Fruit fly (Drosophila melanogaster) whole organism, embryonic: ENCODE results near the gene CG7182.

Source experiments
- Adf1 ChIP-seq: fragments of 200-800 bp; sonication (Bioruptor generic); IDR thresholded peaks from 2 replicates; pipeline ENCODE4 v1.3.6; 2022; ENCODE audit warnings: missing biosample characterization, missing genetic modification characterization
- Asciz ChIP-seq: fragments of 200-800 bp; sonication (Bioruptor generic); optimal IDR thresholded peaks from 2 replicates; lab custom pipeline; 2017; ENCODE audit warnings: missing biosample characterization, mild to moderate bottlenecking, missing genetic modification characterization, missing genetic modification reagents
- Atf3 ChIP-seq: fragments of 200-800 bp; sonication (Bioruptor generic); optimal IDR thresholded peaks from 3 replicates; lab custom pipeline; 2016; ENCODE audit warnings: missing biosample characterization, missing genetic modification characterization
- Awh ChIP-seq: fragments of 200-800 bp; sonication (Bioruptor generic); IDR thresholded peaks from 2 replicates; pipeline ENCODE4, ENCODE4 v1.3.6; 2022; ENCODE audit warnings: missing biosample characterization, missing genetic modification characterization
- CG10274 ChIP-seq: fragments of 200-800 bp; sonication (Bioruptor generic); optimal IDR thresholded peaks from 3 replicates; lab custom pipeline; 2017; ENCODE audit warnings: missing biosample characterization, mild to moderate bottlenecking, missing genetic modification characterization
- CG10431 ChIP-seq: fragments of 200-800 bp; sonication (Bioruptor generic); optimal IDR thresholded peaks from 3 replicates; lab custom pipeline; 2018; ENCODE audit warnings: missing biosample characterization, mild to moderate bottlenecking, missing genetic modification characterization
- CG11093 ChIP-seq: fragments of 200-800 bp; sonication (Bioruptor generic); IDR thresholded peaks from 3 replicates; pipeline ENCODE4 v1.3.6; 2022; ENCODE audit warnings: missing biosample characterization, missing genetic modification characterization
- CG13424 ChIP-seq: fragments of 200-800 bp; sonication (Bioruptor generic); optimal IDR thresholded peaks from 2 replicates; lab custom pipeline; 2019; ENCODE audit warnings: missing biosample characterization, mild to moderate bottlenecking, missing genetic modification characterization, moderate library complexity
- CG17359 ChIP-seq: fragments of 200-800 bp; sonication (Bioruptor generic); optimal IDR thresholded peaks from 3 replicates; lab custom pipeline; 2018; ENCODE audit warnings: missing biosample characterization, mild to moderate bottlenecking, missing genetic modification characterization, moderate library complexity
- CG17912 ChIP-seq: fragments of 200-800 bp; sonication (Bioruptor generic); optimal IDR thresholded peaks from 2 replicates; lab custom pipeline; 2018; ENCODE audit warnings: missing biosample characterization, mild to moderate bottlenecking, missing genetic modification characterization
- CG2202 ChIP-seq: fragments of 200-800 bp; sonication (Bioruptor generic); optimal IDR thresholded peaks from 2 replicates; lab custom pipeline; 2018; ENCODE audit warnings: missing biosample characterization, mild to moderate bottlenecking, missing genetic modification characterization
- CG2875 ChIP-seq: fragments of 200-800 bp; sonication (Bioruptor generic); optimal IDR thresholded peaks from 2 replicates; lab custom pipeline; 2017; ENCODE audit warnings: missing biosample characterization, mild to moderate bottlenecking, missing genetic modification characterization, missing genetic modification reagents
- CG34376 ChIP-seq: fragments of 200-800 bp; sonication (Bioruptor generic); optimal IDR thresholded peaks from 2 replicates; lab custom pipeline; 2018; ENCODE audit warnings: missing biosample characterization, mild to moderate bottlenecking, missing genetic modification characterization
- CG3847 ChIP-seq: fragments of 200-800 bp; sonication (Bioruptor generic); IDR thresholded peaks from 2 replicates; pipeline ENCODE4 v1.3.6; 2022; ENCODE audit warnings: missing biosample characterization, missing genetic modification characterization
- CG4707 ChIP-seq: fragments of 200-800 bp; sonication (Bioruptor generic); optimal IDR thresholded peaks from 2 replicates; lab custom pipeline; 2018; ENCODE audit warnings: missing biosample characterization, mild to moderate bottlenecking, missing genetic modification characterization, moderate library complexity
- CG8089 ChIP-seq: fragments of 200-800 bp; sonication (Bioruptor generic); optimal IDR thresholded peaks from 3 replicates; lab custom pipeline; 2016; ENCODE audit warnings: missing biosample characterization, missing genetic modification characterization
- CG9437 ChIP-seq: fragments of 200-800 bp; sonication (Bioruptor generic); optimal IDR thresholded peaks from 2 replicates; lab custom pipeline; 2018; ENCODE audit warnings: missing biosample characterization, mild to moderate bottlenecking, missing genetic modification characterization
- CoRest ChIP-seq: fragments of 200-800 bp; sonication (Bioruptor generic); optimal IDR thresholded peaks from 3 replicates; lab custom pipeline; 2018; ENCODE audit warnings: missing biosample characterization, mild to moderate bottlenecking, missing genetic modification characterization, moderate library complexity
- Doc3 ChIP-seq: fragments of 200-800 bp; sonication (Bioruptor generic); IDR thresholded peaks from 3 replicates; pipeline ENCODE4 v1.3.6; 2022; ENCODE audit warnings: missing biosample characterization, missing genetic modification characterization; ENCODE audit not compliant: partially characterized antibody
- HLH54F ChIP-seq: fragments of 200-800 bp; sonication (Bioruptor generic); optimal IDR thresholded peaks from 3 replicates; lab custom pipeline; 2016; ENCODE audit warnings: missing biosample characterization, missing genetic modification characterization
- HLHmδ ChIP-seq: fragments of 200-800 bp; sonication (Bioruptor generic); optimal IDR thresholded peaks from 2 replicates; lab custom pipeline; 2018; ENCODE audit warnings: missing biosample characterization, mild to moderate bottlenecking, missing genetic modification characterization, moderate library complexity
- Hsf ChIP-seq: fragments of 200-800 bp; sonication (Bioruptor generic); optimal IDR thresholded peaks from 3 replicates; lab custom pipeline; 2016; ENCODE audit warnings: missing biosample characterization, missing genetic modification characterization
- Kr ChIP-seq: fragments of 200-800 bp; sonication (Bioruptor generic); optimal IDR thresholded peaks from 2 replicates; lab custom pipeline; 2017; ENCODE audit warnings: missing biosample characterization, mild to moderate bottlenecking, missing genetic modification characterization
- MTF-1 ChIP-seq: fragments of 200-800 bp; sonication (Bioruptor generic); optimal IDR thresholded peaks from 2 replicates; lab custom pipeline; 2018; ENCODE audit warnings: missing biosample characterization, mild to moderate bottlenecking, missing genetic modification characterization, borderline replicate concordance
- Mad ChIP-seq: fragments of 200-800 bp; sonication (Bioruptor generic); optimal IDR thresholded peaks from 2 replicates; lab custom pipeline; 2016; ENCODE audit warnings: missing biosample characterization, missing genetic modification characterization
- Spps ChIP-seq: fragments of 200-800 bp; sonication (Bioruptor generic); optimal IDR thresholded peaks from 2 replicates; lab custom pipeline; 2018; ENCODE audit warnings: missing biosample characterization, mild to moderate bottlenecking, missing genetic modification characterization
- Usf ChIP-seq: fragments of 200-800 bp; sonication (Bioruptor generic); optimal IDR thresholded peaks from 2 replicates; lab custom pipeline; 2017; ENCODE audit warnings: missing genotype, missing biosample characterization, missing genetic modification characterization
- Vsx1 ChIP-seq: fragments of 200-800 bp; sonication (Bioruptor generic); optimal IDR thresholded peaks from 2 replicates; lab custom pipeline; 2017; ENCODE audit warnings: missing biosample characterization, mild to moderate bottlenecking, missing genetic modification characterization, missing genetic modification reagents
- Xrp1 ChIP-seq: fragments of 200-800 bp; sonication (Bioruptor generic); IDR thresholded peaks from 2 replicates; pipeline ENCODE4 v1.3.6; 2022; ENCODE audit warnings: missing biosample characterization, missing genetic modification characterization
- aop ChIP-seq: fragments of 200-800 bp; sonication (Bioruptor generic); IDR thresholded peaks from 2 replicates; pipeline ENCODE4 v1.3.6; 2022; ENCODE audit warnings: missing biosample characterization, missing genetic modification characterization
- ap ChIP-seq: fragments of 200-800 bp; sonication (Bioruptor generic); IDR thresholded peaks from 2 replicates; pipeline ENCODE4 v1.3.6; 2022; ENCODE audit warnings: missing biosample characterization, missing genetic modification characterization
- bowl ChIP-seq: fragments of 200-800 bp; sonication (Bioruptor generic); IDR thresholded peaks from 2 replicates; pipeline ENCODE4 v1.3.6; 2022; ENCODE audit warnings: missing biosample characterization, missing genetic modification characterization
- bsh ChIP-seq, 2 experiments: fragments of 200-800 bp; sonication (Bioruptor generic); optimal IDR thresholded peaks; 2 replicates each; lab custom pipeline; 2017 to 2018; ENCODE audit warnings: mild to moderate bottlenecking in 2 of 2, missing biosample characterization in 2 of 2, missing genetic modification characterization in 2 of 2, moderate library complexity in 1 of 2
- chm ChIP-seq: fragments of 200-800 bp; sonication (Bioruptor generic); IDR thresholded peaks from 2 replicates; pipeline ENCODE4 v1.3.6; 2022; ENCODE audit warnings: missing biosample characterization, missing genetic modification characterization
- ci ChIP-seq: fragments of 200-800 bp; sonication (Bioruptor generic); IDR thresholded peaks from 3 replicates; pipeline ENCODE4 v1.3.6; 2022; ENCODE audit warnings: missing biosample characterization, missing genetic modification characterization
- dimm ChIP-seq: fragments of 200-800 bp; sonication (Bioruptor generic); IDR thresholded peaks from 2 replicates; pipeline ENCODE4 v1.3.6; 2022; ENCODE audit warnings: missing biosample characterization, missing genetic modification characterization
- dmrt99B ChIP-seq: fragments of 200-800 bp; sonication (Bioruptor generic); optimal IDR thresholded peaks from 2 replicates; lab custom pipeline; 2018; ENCODE audit warnings: missing biosample characterization, mild to moderate bottlenecking, missing genetic modification characterization, moderate library complexity
- emc ChIP-seq: fragments of 200-800 bp; sonication (Bioruptor generic); optimal IDR thresholded peaks from 2 replicates; lab custom pipeline; 2016; ENCODE audit warnings: missing biosample characterization, missing genetic modification characterization
- fd64A ChIP-seq: fragments of 200-800 bp; sonication (Bioruptor generic); optimal IDR thresholded peaks from 3 replicates; lab custom pipeline; 2018; ENCODE audit warnings: missing biosample characterization, mild to moderate bottlenecking, missing genetic modification characterization
- ftz-f1 ChIP-seq: fragments of 200-800 bp; sonication (Bioruptor generic); optimal IDR thresholded peaks from 2 replicates; lab custom pipeline; 2016; ENCODE audit warnings: missing biosample characterization, missing genetic modification characterization
- gsb-n ChIP-seq: fragments of 200-800 bp; sonication (Bioruptor generic); optimal IDR thresholded peaks from 3 replicates; lab custom pipeline; 2018; ENCODE audit warnings: missing biosample characterization, mild to moderate bottlenecking, missing genetic modification characterization
- gt ChIP-seq: fragments of 200-800 bp; sonication (Bioruptor generic); IDR thresholded peaks from 2 replicates; pipeline ENCODE4 v1.3.6; 2022; ENCODE audit warnings: missing biosample characterization, missing genetic modification characterization
- insv ChIP-seq, 2 experiments: fragments of 200-800 bp; sonication (Bioruptor generic); optimal IDR thresholded peaks; 3 replicates each; lab custom pipeline; 2016 to 2018; ENCODE audit warnings: missing biosample characterization in 2 of 2, missing genetic modification characterization in 2 of 2
- lilli ChIP-seq: fragments of 200-800 bp; sonication (Bioruptor generic); optimal IDR thresholded peaks from 3 replicates; lab custom pipeline; 2016; ENCODE audit warnings: missing biosample characterization, missing genetic modification characterization
- mld ChIP-seq: fragments of 200-800 bp; sonication (Bioruptor generic); IDR thresholded peaks from 3 replicates; pipeline ENCODE4 v1.3.6; 2022; ENCODE audit warnings: missing biosample characterization, missing genetic modification characterization; ENCODE audit not compliant: partially characterized antibody
- otp ChIP-seq: fragments of 200-800 bp; sonication (Bioruptor generic); IDR thresholded peaks from 3 replicates; pipeline ENCODE4, ENCODE4 v1.3.6; 2022; ENCODE audit warnings: missing biosample characterization, missing genetic modification characterization
- p53 ChIP-seq: fragments of 200-800 bp; sonication (Bioruptor generic); optimal IDR thresholded peaks from 2 replicates; lab custom pipeline; 2016; ENCODE audit warnings: missing biosample characterization, missing genetic modification characterization
- pho ChIP-seq: fragments of 200-800 bp; sonication (Bioruptor generic); optimal IDR thresholded peaks from 2 replicates; lab custom pipeline; 2016; ENCODE audit warnings: missing biosample characterization, missing genetic modification characterization
- slbo ChIP-seq: fragments of 200-800 bp; sonication (Bioruptor generic); IDR thresholded peaks from 2 replicates; pipeline ENCODE4 v1.3.6; 2022; ENCODE audit warnings: missing biosample characterization, missing genetic modification characterization
- unpg ChIP-seq: fragments of 200-800 bp; sonication (Bioruptor generic); optimal IDR thresholded peaks from 3 replicates; lab custom pipeline; 2018; ENCODE audit warnings: missing biosample characterization, mild to moderate bottlenecking, missing genetic modification characterization, moderate library complexity
- zfh1 ChIP-seq: fragments of 200-800 bp; sonication (Bioruptor generic); IDR thresholded peaks from 3 replicates; pipeline ENCODE4 v1.3.6; 2022; ENCODE audit warnings: missing biosample characterization, missing genetic modification characterization

The CG7182 gene

dm6 chr3L:8379161-8379560, 33.0 kb upstream of the CG7182 start:
- TF ChIP-seq Asciz (GFP tag; lab: Kevin White, UChicago) (peak; percentile 7), ftz-f1 (GFP tag; lab: Kevin White, UChicago) (no peak), Vsx1 (GFP tag; lab: Kevin White, UChicago) (no peak), CG34376 (GFP tag; lab: Kevin White, UChicago) (no peak), CG11093 (GFP tag; lab: Robert Waterston, UW) (no peak), insv (GFP tag; optimal IDR thresholded peaks at IDR 0.05; lab: Kevin White, UChicago) (no peak), CG9437 (GFP tag; lab: Kevin White, UChicago) (no peak), chm (GFP tag; lab: Robert Waterston, UW) (peak; percentile 27; the same call in 1 of the 2 replicates), p53 (GFP tag; lab: Kevin White, UChicago) (no peak), CoRest (tag; lab: Kevin White, UChicago) (no peak), otp (GFP tag; lab: Robert Waterston, UW) (no peak), bowl (no peak), HLHmδ (GFP tag; lab: Kevin White, UChicago) (peak; percentile 55), CG10274 (no peak), Usf (GFP tag; lab: Kevin White, UChicago) (no peak), fd64A (peak; percentile 55), Spps (tag; lab: Kevin White, UChicago) (peak; percentile 1), CG13424 (tag; lab: Kevin White, UChicago) (no peak), CG2875 (peak; percentile 39), CG3847 (GFP tag; lab: Robert Waterston, UW) (no peak), Xrp1 (GFP tag; lab: Robert Waterston, UW) (no peak), zfh1 (GFP tag; lab: Robert Waterston, UW) (0 out of 3 replicates have a peak, but pooled peaks have one; percentile 24), pho (no peak), Atf3 (GFP tag; lab: Kevin White, UChicago) (no peak), CG10431 (GFP tag; lab: Kevin White, UChicago) (peak; percentile 9), CG17359 (tag; lab: Kevin White, UChicago) (peak; percentile 4), Kr (GFP tag; lab: Kevin White, UChicago) (no peak), aop (GFP tag; lab: Robert Waterston, UW) (no peak), Awh (0 out of 2 replicates have a peak, but pooled peaks have one; percentile 11), emc (GFP tag; lab: Kevin White, UChicago) (no peak), mld (no peak), dmrt99B (tag; lab: Kevin White, UChicago) (no peak), CG8089 (GFP tag; lab: Kevin White, UChicago) (no peak), HLH54F (GFP tag; lab: Kevin White, UChicago) (no peak), gsb-n (peak; percentile 59), CG4707 (GFP tag; lab: Kevin White, UChicago) (peak; percentile 21), Hsf (GFP tag; lab: Kevin White, UChicago) (no peak), unpg (GFP tag; lab: Kevin White, UChicago) (peak; percentile 15), slbo (GFP tag; lab: Robert Waterston, UW) (peak; percentile 27; the same call in 1 of the 2 replicates), dimm (GFP tag; lab: Robert Waterston, UW) (no peak), CG2202 (tag; lab: Kevin White, UChicago) (peak; percentile 49), MTF-1 (GFP tag; lab: Kevin White, UChicago) (peak; percentile 34), Adf1 (GFP tag; lab: Robert Waterston, UW) (no peak), CG17912 (GFP tag; lab: Kevin White, UChicago) (no peak), ci (peak; percentile 50; the same call in 2 of the 3 replicates), lilli (GFP tag; lab: Kevin White, UChicago) (no peak), Doc3 (no peak), ap (GFP tag; lab: Robert Waterston, UW) (no peak), bsh (GFP tag; optimal IDR thresholded peaks at IDR 0.05; lab: Kevin White, UChicago) (peak in 1 of 2 experiments; percentile 62), gt (GFP tag; lab: Robert Waterston, UW) (no peak), Mad (GFP tag; lab: Kevin White, UChicago) (no peak)
